Worm (Caenorhabditis elegans): Measurements from ENCODE around the gene srt-3.

ce11 chrV:4304240-4304639, 44.2 kb upstream of the srt-3 start:
- TF ChIP-seq aly-2 (tag; optimal IDR thresholded peaks at IDR 0.05) (no peak), elt-3 (tag; optimal IDR thresholded peaks at IDR 0.05) (no peak), mdl-1 (tag; optimal IDR thresholded peaks at IDR 0.05) (no peak), lin-11 (tag; optimal IDR thresholded peaks at IDR 0.05) (no peak)

Data from whole organism, L2 larva.